Worm (Caenorhabditis elegans) whole organism, L4/young adult: ENCODE data around the gene K07H8.2.

Experiments used
- W03F9.2 ChIP-seq: fragments of 150-350 bp; optimal IDR thresholded peaks from 2 replicates; lab custom pipeline; 2014; ENCODE audit warnings: missing biosample characterization, missing genetic modification characterization
- dao-5 ChIP-seq: sonication (generic microtip); optimal IDR thresholded peaks from 2 replicates; lab custom pipeline; 2016; ENCODE audit warnings: missing genotype, missing genetic modification characterization, moderate library complexity, missing compliant biosample characterization
- him-1 ChIP-seq: sonication (generic microtip); optimal IDR thresholded peaks from 2 replicates; lab custom pipeline; 2016; ENCODE audit warnings: missing genotype, missing genetic modification reagents, missing genetic modification characterization, missing compliant biosample characterization

ce11 chrIV:8275232-8275631, 16.1 kb upstream of the K07H8.2 start, which contains the start of gene K07H8.11:
- no peak for TF ChIP-seq him-1 (tag; lab: Kevin White, UChicago)
- no peak for TF ChIP-seq W03F9.2 (tag; lab: Kevin White, UChicago)
- TF ChIP-seq dao-5 (tag; lab: Kevin White, UChicago): no peak
